Worm (Caenorhabditis elegans) whole organism, L3 larva: ENCODE data around the gene pir-2.

ENCODE experiments used
- R02D3.7 ChIP-seq: fragments of 150-350 bp; optimal IDR thresholded peaks from 2 replicates; lab custom pipeline; 2014; ENCODE audit warnings: missing biosample characterization, missing genetic modification characterization
- ZK546.5 ChIP-seq: sonication (generic microtip); optimal IDR thresholded peaks from 2 replicates; lab custom pipeline; 2017; ENCODE audit warnings: missing biosample characterization, missing genetic modification characterization
- aly-2 ChIP-seq: fragments of 150-350 bp; optimal IDR thresholded peaks from 2 replicates; lab custom pipeline; 2014; ENCODE audit warnings: missing biosample characterization, missing genetic modification characterization
- ama-1 ChIP-seq: fragments of 150-350 bp; optimal IDR thresholded peaks from 2 replicates; lab custom pipeline; 2018
- ceh-16 ChIP-seq: sonication (generic microtip); optimal IDR thresholded peaks from 2 replicates; lab custom pipeline; 2017; ENCODE audit warnings: missing biosample characterization, missing genetic modification characterization
- ceh-28 ChIP-seq: fragments of 150-350 bp; optimal IDR thresholded peaks from 2 replicates; lab custom pipeline; 2014; ENCODE audit warnings: missing biosample characterization, missing genetic modification reagents, missing genetic modification characterization
- ceh-82 ChIP-seq: fragments of 150-350 bp; optimal IDR thresholded peaks from 2 replicates; lab custom pipeline; 2014; ENCODE audit warnings: missing biosample characterization, missing genetic modification characterization
- ceh-9 ChIP-seq: sonication (generic microtip); optimal IDR thresholded peaks from 2 replicates; lab custom pipeline; 2018; ENCODE audit warnings: missing biosample characterization, missing genetic modification characterization
- daf-12 ChIP-seq: fragments of 150-350 bp; optimal IDR thresholded peaks from 2 replicates; lab custom pipeline; 2014; ENCODE audit warnings: missing biosample characterization, missing genetic modification reagents, missing genetic modification characterization
- egl-27 ChIP-seq: sonication (generic microtip); optimal IDR thresholded peaks from 4 replicates; lab custom pipeline; 2017; ENCODE audit warnings: missing biosample characterization, missing genetic modification reagents, missing genetic modification characterization
- egl-5 ChIP-seq: fragments of 150-350 bp; optimal IDR thresholded peaks from 2 replicates; lab custom pipeline; 2017; ENCODE audit warnings: missing biosample characterization, missing genetic modification reagents, missing genetic modification characterization, inconsistent platforms
- elt-1 ChIP-seq: fragments of 150-350 bp; optimal IDR thresholded peaks from 2 replicates; lab custom pipeline; 2014; ENCODE audit warnings: missing biosample characterization, missing genetic modification characterization
- elt-2 ChIP-seq: sonication (generic microtip); optimal IDR thresholded peaks from 2 replicates; lab custom pipeline; 2016; ENCODE audit warnings: missing genetic modification reagents, mild to moderate bottlenecking, missing genetic modification characterization, missing compliant biosample characterization
- elt-3 ChIP-seq, 3 experiments: fragments of 150-350 bp in 1 of 3; sonication (generic microtip) in 2 of 3; optimal IDR thresholded peaks; 2 replicates in 2 of 3; 4 replicates in 1 of 3; lab custom pipeline; 2014 to 2017; ENCODE audit warnings: missing biosample characterization in 3 of 3, missing genetic modification characterization in 3 of 3
- eor-1 ChIP-seq, 2 experiments: fragments of 150-350 bp; optimal IDR thresholded peaks; 2 replicates each; lab custom pipeline; 2014 to 2018; ENCODE audit warnings: missing biosample characterization in 2 of 2, missing genetic modification characterization in 2 of 2
- fkh-10 ChIP-seq: sonication (generic microtip); optimal IDR thresholded peaks from 2 replicates; lab custom pipeline; 2017; ENCODE audit warnings: missing biosample characterization, missing genetic modification reagents, missing genetic modification characterization
- fkh-2 ChIP-seq: fragments of 150-350 bp; optimal IDR thresholded peaks from 2 replicates; lab custom pipeline; 2014; ENCODE audit warnings: missing biosample characterization, missing genetic modification reagents, missing genetic modification characterization
- fos-1 ChIP-seq: fragments of 150-350 bp; optimal IDR thresholded peaks from 2 replicates; lab custom pipeline; 2014; ENCODE audit warnings: missing biosample characterization, missing genetic modification characterization
- hmg-11 ChIP-seq: sonication (generic microtip); optimal IDR thresholded peaks from 2 replicates; lab custom pipeline; 2016; ENCODE audit warnings: missing genetic modification characterization, missing compliant biosample characterization
- jun-1 ChIP-seq: fragments of 150-350 bp; optimal IDR thresholded peaks from 2 replicates; lab custom pipeline; 2014; ENCODE audit warnings: missing biosample characterization, missing genetic modification reagents, missing genetic modification characterization
- lin-15B ChIP-seq: fragments of 150-350 bp; optimal IDR thresholded peaks from 2 replicates; lab custom pipeline; 2014; ENCODE audit warnings: missing biosample characterization, missing genetic modification characterization
- lin-39 ChIP-seq: fragments of 150-350 bp; optimal IDR thresholded peaks from 2 replicates; lab custom pipeline; 2018; ENCODE audit warnings: missing biosample characterization, missing genetic modification reagents, missing genetic modification characterization
- lsy-12 ChIP-seq: sonication (generic microtip); optimal IDR thresholded peaks from 2 replicates; lab custom pipeline; 2016; ENCODE audit warnings: mild to moderate bottlenecking, missing genetic modification characterization, missing compliant biosample characterization
- mdl-1 ChIP-seq: fragments of 150-350 bp; optimal IDR thresholded peaks from 2 replicates; lab custom pipeline; 2014; ENCODE audit warnings: missing biosample characterization, missing genetic modification characterization
- mml-1 ChIP-seq: fragments of 150-350 bp; sonication (generic microtip); optimal IDR thresholded peaks from 3 replicates; lab custom pipeline; 2014; ENCODE audit warnings: missing biosample characterization, missing genetic modification characterization
- nfya-1 ChIP-seq: sonication (generic microtip); optimal IDR thresholded peaks from 2 replicates; lab custom pipeline; 2017; ENCODE audit warnings: missing genetic modification characterization, mild to moderate bottlenecking, missing compliant biosample characterization, antibody characterized with exemption, moderate library complexity; ENCODE audit not compliant: insufficient read depth
- nhr-11 ChIP-seq: fragments of 150-350 bp; optimal IDR thresholded peaks from 2 replicates; lab custom pipeline; 2014; ENCODE audit warnings: missing biosample characterization, missing genetic modification characterization
- nhr-12 ChIP-seq: fragments of 150-350 bp; optimal IDR thresholded peaks from 2 replicates; lab custom pipeline; 2014; ENCODE audit warnings: missing biosample characterization, missing genetic modification characterization
- nhr-23 ChIP-seq: fragments of 150-350 bp; optimal IDR thresholded peaks from 2 replicates; lab custom pipeline; 2014; ENCODE audit warnings: missing biosample characterization, missing genetic modification reagents, missing genetic modification characterization
- nhr-237 ChIP-seq: fragments of 150-350 bp; optimal IDR thresholded peaks from 2 replicates; lab custom pipeline; 2014; ENCODE audit warnings: missing biosample characterization, missing genetic modification characterization
- nhr-25 ChIP-seq: sonication (generic microtip); optimal IDR thresholded peaks from 2 replicates; lab custom pipeline; 2017; ENCODE audit warnings: missing biosample characterization, missing genetic modification characterization
- nhr-28 ChIP-seq: fragments of 150-350 bp; optimal IDR thresholded peaks from 2 replicates; lab custom pipeline; 2014; ENCODE audit warnings: missing biosample characterization, missing genetic modification characterization
- nhr-43 ChIP-seq: sonication (generic microtip); optimal IDR thresholded peaks from 2 replicates; lab custom pipeline; 2016; ENCODE audit warnings: mild to moderate bottlenecking, missing genetic modification characterization, missing compliant biosample characterization; ENCODE audit not compliant: poor library complexity, severe bottlenecking
- nhr-67 ChIP-seq: fragments of 150-350 bp; optimal IDR thresholded peaks from 2 replicates; lab custom pipeline; 2014; ENCODE audit warnings: missing biosample characterization, missing genetic modification characterization
- nhr-76 ChIP-seq: fragments of 150-350 bp; sonication (generic microtip); optimal IDR thresholded peaks from 5 replicates; lab custom pipeline; 2014; ENCODE audit warnings: missing biosample characterization, missing genetic modification characterization
- nhr-77 ChIP-seq: fragments of 150-350 bp; optimal IDR thresholded peaks from 2 replicates; lab custom pipeline; 2014; ENCODE audit warnings: missing biosample characterization, missing genetic modification characterization
- pha-4 ChIP-seq: fragments of 150-350 bp; optimal IDR thresholded peaks from 2 replicates; lab custom pipeline; 2014; ENCODE audit warnings: missing biosample characterization, missing genetic modification reagents, missing genetic modification characterization
- pqm-1 ChIP-seq: fragments of 150-350 bp; optimal IDR thresholded peaks from 2 replicates; lab custom pipeline; 2017; ENCODE audit warnings: missing biosample characterization, missing genetic modification characterization, inconsistent platforms
- sea-2 ChIP-seq: fragments of 150-350 bp; sonication (generic microtip); optimal IDR thresholded peaks from 4 replicates; lab custom pipeline; 2014; ENCODE audit warnings: missing biosample characterization, missing genetic modification reagents, missing genetic modification characterization
- skn-1 ChIP-seq: fragments of 150-350 bp; optimal IDR thresholded peaks from 2 replicates; lab custom pipeline; 2014; ENCODE audit warnings: missing biosample characterization, missing genetic modification characterization
- snpc-4 ChIP-seq: fragments of 150-350 bp; optimal IDR thresholded peaks from 2 replicates; lab custom pipeline; 2014; ENCODE audit warnings: missing biosample characterization, missing genetic modification characterization
- tbx-2 ChIP-seq: sonication (generic microtip); optimal IDR thresholded peaks from 2 replicates; lab custom pipeline; 2016; ENCODE audit warnings: mild to moderate bottlenecking, missing genetic modification characterization, missing compliant biosample characterization
- unc-39 ChIP-seq: sonication (generic microtip); optimal IDR thresholded peaks from 4 replicates; lab custom pipeline; 2017; ENCODE audit warnings: missing biosample characterization, missing genetic modification characterization
- unc-62 ChIP-seq: fragments of 150-350 bp; sonication (generic microtip); optimal IDR thresholded peaks from 4 replicates; lab custom pipeline; 2014; ENCODE audit warnings: missing biosample characterization, missing genetic modification reagents, missing genetic modification characterization
- zag-1 ChIP-seq: fragments of 150-350 bp; optimal IDR thresholded peaks from 2 replicates; lab custom pipeline; 2014; ENCODE audit warnings: missing biosample characterization, missing genetic modification characterization
- ztf-11 ChIP-seq: fragments of 150-350 bp; optimal IDR thresholded peaks from 2 replicates; lab custom pipeline; 2014; ENCODE audit warnings: missing biosample characterization, missing genetic modification characterization
- ztf-4 ChIP-seq: fragments of 150-350 bp; optimal IDR thresholded peaks from 2 replicates; lab custom pipeline; 2014; ENCODE audit warnings: missing biosample characterization, missing genetic modification characterization

The pir-2 gene

DNA sequence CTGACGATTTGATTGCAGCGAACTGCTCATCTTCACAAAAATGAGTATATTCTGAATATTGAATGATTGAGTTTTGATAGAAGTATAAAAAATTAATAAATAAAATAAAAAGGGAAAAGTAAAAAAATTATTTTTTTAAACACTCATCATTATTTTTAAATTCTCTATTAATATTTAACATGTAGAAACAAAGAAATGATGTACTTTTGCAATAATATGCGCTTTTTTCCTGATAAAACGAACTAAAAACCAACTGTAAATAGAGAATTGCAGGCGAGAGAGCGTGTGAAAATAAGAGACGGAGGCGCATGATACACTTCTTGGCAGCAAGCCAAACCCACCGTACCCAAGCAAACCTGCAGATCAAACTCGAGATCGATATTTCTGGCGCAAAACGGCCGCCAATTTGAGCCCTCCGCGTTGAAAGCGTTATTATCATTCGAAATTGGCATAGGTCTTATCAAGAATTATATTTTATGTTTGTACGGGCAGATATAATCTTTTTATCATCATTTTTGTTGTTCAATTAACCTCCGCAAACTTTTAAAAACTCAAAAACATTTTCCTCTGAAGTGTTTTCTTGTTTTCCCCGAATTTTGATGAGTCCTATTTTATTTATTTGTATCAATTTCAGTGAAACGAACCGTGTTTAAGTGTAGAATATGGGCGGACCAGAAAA lies 12.7 kb upstream of the pir-2 start, which contains the start of the genes rheb-1 and spk-1:
Gene rheb-1 (minus strand): TSS at position 51 of the 679 bp plus-strand sequence.
Gene spk-1 (plus strand): TSS at position 629 of the 679 bp plus-strand sequence.
- TF ChIP-seq lsy-12 (tag; lab: Kevin White, UChicago) (peak; percentile 95), daf-12 (tag; lab: Kevin White, UChicago) (no peak), nhr-25 (peak; percentile 90), sea-2 (no peak), fkh-10 (GFP tag; lab: Kevin White, UChicago) (peak; percentile 47), pqm-1 (tag; lab: Kevin White, UChicago) (peak; percentile 96), unc-62 (GFP tag; lab: Kevin White, UChicago) (peak; percentile 24), zag-1 (tag; lab: Kevin White, UChicago) (no peak), lin-15B (peak; percentile 86), nhr-77 (tag; lab: Kevin White, UChicago) (no peak), skn-1 (tag; lab: Kevin White, UChicago) (peak; percentile 39), jun-1 (tag; lab: Kevin White, UChicago) (peak; percentile 90), unc-39 (tag; lab: Kevin White, UChicago) (no peak), pha-4 (peak; percentile 99), ceh-82 (tag; lab: Kevin White, UChicago) (peak; percentile 41), ceh-28 (peak; percentile 91), lin-39 (tag; lab: Kevin White, UChicago) (peak; percentile 94), fkh-2 (tag; lab: Kevin White, UChicago) (no peak), aly-2 (no peak), eor-1 (tag; optimal IDR thresholded peaks at IDR 0.05; lab: Kevin White, UChicago) (no peak), egl-27 (tag; lab: Kevin White, UChicago) (peak; percentile 62), nhr-28 (no peak), hmg-11 (tag; lab: Kevin White, UChicago) (peak; percentile 82), R02D3.7 (tag; lab: Kevin White, UChicago) (peak; percentile 71), nhr-11 (tag; lab: Kevin White, UChicago) (peak; percentile 17), elt-1 (tag; lab: Kevin White, UChicago) (peak; percentile 36), nhr-67 (tag; lab: Kevin White, UChicago) (no peak), egl-5 (tag; lab: Kevin White, UChicago) (peak; percentile 61), ztf-11 (tag; lab: Kevin White, UChicago) (no peak), nfya-1 (tag; lab: Kevin White, UChicago) (peak; percentile 95), nhr-43 (tag; lab: Kevin White, UChicago) (peak; percentile 89), nhr-76 (no peak), nhr-12 (tag; lab: Kevin White, UChicago) (no peak), elt-2 (tag; lab: Kevin White, UChicago) (peak; percentile 98), snpc-4 (peak; percentile 92), ztf-4 (tag; lab: Kevin White, UChicago) (peak; percentile 58), ZK546.5 (tag; lab: Kevin White, UChicago) (peak; percentile 90), mdl-1 (peak; percentile 7), tbx-2 (peak; percentile 66), ceh-9 (no peak), ceh-16 (peak; percentile 70), fos-1 (no peak), elt-3 (tag; optimal IDR thresholded peaks at IDR 0.05; lab: Kevin White, UChicago) (no peak), mml-1 (no peak), nhr-23 (tag; lab: Kevin White, UChicago) (peak; percentile 83), ama-1 (peak; percentile 65), nhr-237 (tag; lab: Kevin White, UChicago) (no peak)
